Fruit fly (Drosophila melanogaster): ENCODE data around the gene CG32845.

DNA sequence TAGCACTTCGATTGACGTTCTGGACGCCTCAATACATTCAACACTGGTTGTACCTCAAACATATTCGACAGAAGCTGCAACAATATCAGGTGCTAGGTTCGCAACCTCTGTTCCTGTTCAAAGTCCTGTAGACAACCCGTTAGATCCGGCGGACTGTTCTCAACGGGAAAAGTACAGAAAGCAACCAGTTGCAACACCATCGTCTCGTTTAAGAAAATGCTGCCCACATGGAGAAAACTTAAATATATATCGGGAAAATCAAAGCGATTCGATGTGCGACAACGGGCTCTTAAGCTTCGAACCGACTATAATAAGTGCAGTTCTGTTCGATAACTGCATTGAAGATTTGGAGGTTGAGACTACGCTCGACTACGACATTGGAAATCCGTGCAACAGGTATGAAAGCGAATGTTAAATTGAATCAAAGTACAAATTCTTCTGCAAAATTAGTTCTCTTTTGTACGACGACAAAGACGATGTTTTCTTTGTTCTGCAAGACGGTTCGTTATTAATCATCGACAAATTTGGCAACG is 24.9 kb downstream of the CG32845 start:
- TF ChIP-seq psq (optimal IDR thresholded peaks at IDR 0.05), result no peak
- TF ChIP-seq CG8478 (optimal IDR thresholded peaks at IDR 0.05), result no peak
- no peak for TF ChIP-seq usp (GFP tag; optimal IDR thresholded peaks at IDR 0.05)

Data from whole organism.